Worm (Caenorhabditis elegans) whole organism, L1 larva: Measurements from ENCODE around the gene F15B9.8.
A peak's percentile ranks its signal among the peaks of the same experiment; 100 is the strongest.

Source experiments
- Y116A8C.19 ChIP-seq: sonication (generic microtip); optimal IDR thresholded peaks from 2 replicates; lab custom pipeline; 2016; ENCODE audit warnings: missing compliant biosample characterization, missing genetic modification characterization, borderline replicate concordance
- aha-1 ChIP-seq: fragments of 150-350 bp; optimal IDR thresholded peaks from 2 replicates; lab custom pipeline; 2014; ENCODE audit warnings: missing biosample characterization, missing genetic modification characterization
- aly-2 ChIP-seq: fragments of 150-350 bp; optimal IDR thresholded peaks from 2 replicates; lab custom pipeline; 2014; ENCODE audit warnings: missing biosample characterization, missing genetic modification characterization
- ama-1 ChIP-seq: fragments of 150-350 bp; optimal IDR thresholded peaks from 2 replicates; lab custom pipeline; 2014
- blmp-1 ChIP-seq: fragments of 150-350 bp; optimal IDR thresholded peaks from 2 replicates; lab custom pipeline; 2014; ENCODE audit warnings: missing biosample characterization, missing genetic modification characterization
- ceh-82 ChIP-seq, 3 experiments: fragments of 150-350 bp in 1 of 3; sonication (generic microtip) in 2 of 3; optimal IDR thresholded peaks; 2 replicates each; lab custom pipeline; 2014 to 2017; ENCODE audit warnings: missing biosample characterization in 3 of 3, missing genetic modification characterization in 3 of 3
- ceh-90 ChIP-seq: sonication (generic microtip); optimal IDR thresholded peaks from 2 replicates; lab custom pipeline; 2016; ENCODE audit warnings: missing genetic modification characterization, missing compliant biosample characterization
- dpl-1 ChIP-seq, 3 experiments: fragments of 150-350 bp in 2 of 3; sonication (generic microtip) in 1 of 3; optimal IDR thresholded peaks; 2 replicates each; lab custom pipeline; 2014 to 2017; ENCODE audit warnings: missing biosample characterization in 3 of 3, missing genetic modification characterization in 3 of 3, missing genetic modification reagents in 3 of 3
- dsc-1 ChIP-seq: sonication (generic microtip); optimal IDR thresholded peaks from 2 replicates; lab custom pipeline; 2016; ENCODE audit warnings: mild to moderate bottlenecking, missing genetic modification characterization, missing compliant biosample characterization
- efl-1 ChIP-seq, 4 experiments: fragments of 150-350 bp; optimal IDR thresholded peaks in 3 of 4; peaks in 1 of 4; 1 replicate in 1 of 4; 2 replicates in 3 of 4; lab custom pipeline; 2014; ENCODE audit warnings: missing biosample characterization in 2 of 4, missing genetic modification characterization in 2 of 4, missing genetic modification reagents in 2 of 4
- efl-3 ChIP-seq: fragments of 200-800 bp; sonication (Bioruptor generic); optimal IDR thresholded peaks from 2 replicates; lab custom pipeline; 2018; ENCODE audit warnings: mild to moderate bottlenecking, missing genetic modification characterization, missing compliant biosample characterization
- egl-27 ChIP-seq, 2 experiments: fragments of 150-350 bp in 1 of 2; sonication (generic microtip); optimal IDR thresholded peaks; 3 replicates each; lab custom pipeline; 2017 to 2018; ENCODE audit warnings: missing biosample characterization in 2 of 2, missing genetic modification characterization in 2 of 2, missing genetic modification reagents in 2 of 2
- elt-2 ChIP-seq: sonication (generic microtip); optimal IDR thresholded peaks from 2 replicates; lab custom pipeline; 2016; ENCODE audit warnings: missing genetic modification characterization, mild to moderate bottlenecking, inconsistent platforms, missing compliant biosample characterization, missing genetic modification reagents
- elt-3 ChIP-seq, 6 experiments: fragments of 150-350 bp in 1 of 6; sonication (generic microtip); optimal IDR thresholded peaks; 2 replicates each; lab custom pipeline; 2017 to 2018; ENCODE audit warnings: missing biosample characterization in 6 of 6, missing genetic modification characterization in 6 of 6, inconsistent platforms in 1 of 6
- ets-5 ChIP-seq: fragments of 200-800 bp; sonication (Bioruptor generic); IDR thresholded peaks from 2 replicates; pipeline ENCODE4 v1.3.6; 2022; ENCODE audit warnings: missing genetic modification characterization, missing compliant biosample characterization
- fkh-10 ChIP-seq: sonication (generic microtip); optimal IDR thresholded peaks from 2 replicates; lab custom pipeline; 2017; ENCODE audit warnings: missing biosample characterization, missing genetic modification reagents, missing genetic modification characterization
- fkh-8 ChIP-seq: sonication (generic microtip); optimal IDR thresholded peaks from 2 replicates; lab custom pipeline; 2016; ENCODE audit warnings: mild to moderate bottlenecking, missing genetic modification characterization, missing compliant biosample characterization
- fos-1 ChIP-seq: fragments of 150-350 bp; optimal IDR thresholded peaks from 2 replicates; lab custom pipeline; 2014; ENCODE audit warnings: missing biosample characterization, missing genetic modification characterization
- hlh-4 ChIP-seq: sonication (generic microtip); optimal IDR thresholded peaks from 2 replicates; lab custom pipeline; 2016; ENCODE audit warnings: mild to moderate bottlenecking, missing genetic modification characterization, missing compliant biosample characterization
- irx-1 ChIP-seq: sonication (generic microtip); optimal IDR thresholded peaks from 2 replicates; lab custom pipeline; 2016; ENCODE audit warnings: missing genetic modification characterization, missing compliant biosample characterization
- jun-1 ChIP-seq: fragments of 150-350 bp; optimal IDR thresholded peaks from 2 replicates; lab custom pipeline; 2014; ENCODE audit warnings: missing biosample characterization, missing genetic modification reagents, missing genetic modification characterization
- lin-13 ChIP-seq: fragments of 150-350 bp; optimal IDR thresholded peaks from 2 replicates; lab custom pipeline; 2014; ENCODE audit warnings: missing biosample characterization, missing genetic modification reagents, missing genetic modification characterization
- lin-14 ChIP-seq: fragments of 200-800 bp; sonication (Bioruptor generic); optimal IDR thresholded peaks from 2 replicates; lab custom pipeline; 2018; ENCODE audit warnings: mild to moderate bottlenecking, missing genetic modification characterization, moderate library complexity, missing compliant biosample characterization
- lin-35 ChIP-seq, 2 experiments: fragments of 150-350 bp; optimal IDR thresholded peaks; 2 replicates each; lab custom pipeline; 2014; ENCODE audit warnings: missing biosample characterization in 2 of 2, missing genetic modification characterization in 2 of 2, missing genetic modification reagents in 2 of 2
- lir-3 ChIP-seq: sonication (generic microtip); optimal IDR thresholded peaks from 2 replicates; lab custom pipeline; 2016; ENCODE audit warnings: mild to moderate bottlenecking, missing genetic modification characterization, moderate library complexity, missing compliant biosample characterization; ENCODE audit not compliant: poor library complexity
- lsy-2 ChIP-seq, 2 experiments: fragments of 150-350 bp; optimal IDR thresholded peaks; 2 replicates each; lab custom pipeline; 2014; ENCODE audit warnings: missing biosample characterization in 2 of 2, missing genetic modification characterization in 2 of 2
- mdl-1 ChIP-seq, 2 experiments: fragments of 150-350 bp; optimal IDR thresholded peaks; 2 replicates each; lab custom pipeline; 2014 to 2017; ENCODE audit warnings: missing biosample characterization in 2 of 2, missing genetic modification characterization in 2 of 2, inconsistent platforms in 1 of 2
- mep-1 ChIP-seq: fragments of 150-350 bp; optimal IDR thresholded peaks from 2 replicates; lab custom pipeline; 2014; ENCODE audit warnings: missing biosample characterization, missing genetic modification characterization
- nhr-12 ChIP-seq: sonication (generic microtip); optimal IDR thresholded peaks from 2 replicates; lab custom pipeline; 2017; ENCODE audit warnings: missing biosample characterization, missing genetic modification characterization
- nhr-19 ChIP-seq: fragments of 200-800 bp; sonication (Bioruptor generic); conservative IDR thresholded peaks from 2 replicates; pipeline ENCODE4 v1.3.6; 2022; ENCODE audit warnings: missing genetic modification characterization, missing compliant biosample characterization
- nhr-20 ChIP-seq: sonication (generic microtip); optimal IDR thresholded peaks from 2 replicates; lab custom pipeline; 2016; ENCODE audit warnings: mild to moderate bottlenecking, missing genetic modification characterization, missing compliant biosample characterization
- nhr-47 ChIP-seq: sonication (generic microtip); optimal IDR thresholded peaks from 2 replicates; lab custom pipeline; 2016; ENCODE audit warnings: mild to moderate bottlenecking, missing genetic modification characterization, moderate library complexity, missing compliant biosample characterization
- nhr-71 ChIP-seq: sonication (generic microtip); optimal IDR thresholded peaks from 2 replicates; lab custom pipeline; 2016; ENCODE audit warnings: mild to moderate bottlenecking, missing genetic modification characterization, moderate library complexity, missing compliant biosample characterization
- nhr-76 ChIP-seq: sonication (generic microtip); optimal IDR thresholded peaks from 2 replicates; lab custom pipeline; 2017; ENCODE audit warnings: missing biosample characterization, missing genetic modification characterization
- nhr-77 ChIP-seq: fragments of 150-350 bp; optimal IDR thresholded peaks from 2 replicates; lab custom pipeline; 2014; ENCODE audit warnings: missing biosample characterization, missing genetic modification characterization
- nhr-85 ChIP-seq: sonication (generic microtip); peaks from one replicate; lab custom pipeline; 2016; ENCODE audit warnings: missing genetic modification characterization, inconsistent platforms, missing compliant biosample characterization
- nhr-90 ChIP-seq: sonication (generic microtip); optimal IDR thresholded peaks from 2 replicates; lab custom pipeline; 2016; ENCODE audit warnings: mild to moderate bottlenecking, missing genetic modification characterization, missing compliant biosample characterization; ENCODE audit not compliant: poor library complexity
- pax-3 ChIP-seq: fragments of 200-800 bp; sonication (Bioruptor generic); optimal IDR thresholded peaks from 2 replicates; lab custom pipeline; 2018; ENCODE audit warnings: mild to moderate bottlenecking, missing genetic modification characterization, moderate library complexity, missing compliant biosample characterization
- rnt-1 ChIP-seq: sonication (generic microtip); optimal IDR thresholded peaks from 2 replicates; lab custom pipeline; 2016; ENCODE audit warnings: mild to moderate bottlenecking, missing genetic modification characterization, moderate library complexity, missing compliant biosample characterization
- snpc-4 ChIP-seq: fragments of 150-350 bp; optimal IDR thresholded peaks from 2 replicates; lab custom pipeline; 2014; ENCODE audit warnings: missing biosample characterization, missing genetic modification characterization
- snu-23 ChIP-seq: sonication (generic microtip); optimal IDR thresholded peaks from 2 replicates; lab custom pipeline; 2016; ENCODE audit warnings: missing genetic modification characterization, missing compliant biosample characterization
- sup-37 ChIP-seq: fragments of 200-800 bp; sonication (Bioruptor generic); optimal IDR thresholded peaks from 2 replicates; lab custom pipeline; 2018; ENCODE audit warnings: mild to moderate bottlenecking, missing genetic modification characterization, missing compliant biosample characterization
- swsn-7 ChIP-seq: sonication (generic microtip); optimal IDR thresholded peaks from 2 replicates; lab custom pipeline; 2016; ENCODE audit warnings: missing genetic modification characterization, missing compliant biosample characterization
- tbx-2 ChIP-seq: sonication (generic microtip); optimal IDR thresholded peaks from 2 replicates; lab custom pipeline; 2016; ENCODE audit warnings: missing genetic modification characterization, missing compliant biosample characterization
- unc-130 ChIP-seq: fragments of 150-350 bp; optimal IDR thresholded peaks from 2 replicates; lab custom pipeline; 2017; ENCODE audit warnings: missing biosample characterization, missing genetic modification characterization, inconsistent platforms
- unc-86 ChIP-seq: sonication (generic microtip); optimal IDR thresholded peaks from 2 replicates; lab custom pipeline; 2016; ENCODE audit warnings: missing genetic modification characterization, missing compliant biosample characterization
- unc-98 ChIP-seq: fragments of 200-800 bp; sonication (Bioruptor generic); IDR thresholded peaks from 2 replicates; pipeline ENCODE4 v1.3.6; 2022; ENCODE audit warnings: missing genetic modification characterization, missing compliant biosample characterization
- vab-15 ChIP-seq: sonication (generic microtip); optimal IDR thresholded peaks from 2 replicates; lab custom pipeline; 2017; ENCODE audit warnings: missing genotype, mild to moderate bottlenecking, missing genetic modification characterization, missing compliant biosample characterization
- xbp-1 ChIP-seq: sonication (generic microtip); optimal IDR thresholded peaks from 2 replicates; lab custom pipeline; 2016; ENCODE audit warnings: missing genetic modification characterization, missing compliant biosample characterization
- zip-4 ChIP-seq: fragments of 200-800 bp; sonication (Bioruptor generic); optimal IDR thresholded peaks from 2 replicates; lab custom pipeline; 2018; ENCODE audit warnings: mild to moderate bottlenecking, missing genetic modification characterization, moderate library complexity, missing compliant biosample characterization
- ztf-11 ChIP-seq, 2 experiments: sonication (generic microtip); optimal IDR thresholded peaks; 2 replicates each; lab custom pipeline; 2016 to 2017; ENCODE audit warnings: missing genetic modification characterization in 2 of 2, missing biosample characterization in 1 of 2, missing compliant biosample characterization in 1 of 2
- ztf-4 ChIP-seq: fragments of 150-350 bp; optimal IDR thresholded peaks from 2 replicates; lab custom pipeline; 2014; ENCODE audit warnings: missing biosample characterization, missing genetic modification characterization

Gene F15B9.8

DNA sequence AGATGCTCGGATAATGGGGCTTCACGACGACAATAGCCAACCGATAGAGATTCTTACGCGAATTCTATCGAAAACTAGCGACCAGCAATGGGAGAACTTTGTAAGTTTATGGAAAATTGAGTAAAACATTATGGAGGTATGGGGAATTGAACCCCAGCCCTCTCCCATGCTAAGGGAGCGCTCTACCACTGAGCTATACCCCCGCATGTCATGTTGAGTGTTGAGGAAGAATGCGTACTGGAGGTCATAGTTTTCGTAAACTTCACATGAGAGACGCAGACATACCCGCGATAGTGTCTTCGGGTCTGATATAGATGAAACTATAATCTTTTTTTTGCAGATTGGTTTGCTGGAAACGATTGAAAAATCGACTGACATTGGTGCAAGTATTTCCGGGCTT lies 15.0 kb downstream of the F15B9.8 start:
- TF ChIP-seq fkh-10 (GFP tag; lab: Kevin White, UChicago) (peak; percentile 14), aly-2 (peak; percentile 79), Y116A8C.19 (tag; lab: Kevin White, UChicago) (no peak), efl-3 (GFP tag; lab: Kevin White, UChicago) (no peak), lin-14 (GFP tag; lab: Kevin White, UChicago) (peak; percentile 69), ztf-4 (tag; lab: Kevin White, UChicago) (no peak), tbx-2 (tag; lab: Kevin White, UChicago) (peak; percentile 32), dsc-1 (tag; lab: Kevin White, UChicago) (peak; percentile 32), rnt-1 (tag; lab: Kevin White, UChicago) (peak; percentile 75), lsy-2 (tag; optimal IDR thresholded peaks at IDR 0.05; lab: Kevin White, UChicago) (peak; percentile 47 to 70), dpl-1 (GFP tag; optimal IDR thresholded peaks at IDR 0.05; lab: Kevin White, UChicago) (peak in 2 of 3 experiments; percentile 47 to 67), nhr-90 (peak; percentile 55), unc-130 (tag; lab: Kevin White, UChicago) (peak; percentile 59), ceh-90 (tag; lab: Kevin White, UChicago) (no peak), ceh-82 (tag; optimal IDR thresholded peaks at IDR 0.05; lab: Kevin White, UChicago) (peak; percentile 20 to 58 (median 54)), vab-15 (tag; lab: Kevin White, UChicago) (peak; percentile 41), pax-3 (peak; percentile 71), egl-27 (tag; optimal IDR thresholded peaks at IDR 0.05; lab: Kevin White, UChicago) (peak in 1 of 2 experiments; percentile 42), fkh-8 (peak; percentile 62), snpc-4 (tag; lab: Kevin White, UChicago) (peak; percentile 58), mdl-1 (tag; optimal IDR thresholded peaks at IDR 0.05; lab: Kevin White, UChicago) (peak in 1 of 2 experiments; percentile 74), ets-5 (GFP tag; lab: Robert Waterston, UW) (no peak), xbp-1 (tag; lab: Kevin White, UChicago) (peak; percentile 38), hlh-4 (tag; lab: Kevin White, UChicago) (no peak), nhr-12 (tag; lab: Kevin White, UChicago) (no peak), unc-98 (GFP tag; lab: Robert Waterston, UW) (no peak), lin-35 (GFP tag; optimal IDR thresholded peaks at IDR 0.05; lab: Kevin White, UChicago) (peak; percentile 52 to 82), nhr-71 (peak; percentile 74), nhr-85 (tag; lab: Kevin White, UChicago) (peak; percentile 74), nhr-76 (tag; lab: Kevin White, UChicago) (no peak), elt-2 (tag; lab: Kevin White, UChicago) (peak; percentile 28), swsn-7 (tag; lab: Kevin White, UChicago) (peak; percentile 58), elt-3 (tag; optimal IDR thresholded peaks at IDR 0.05; lab: Kevin White, UChicago) (peak in 4 of 6 experiments; percentile 23 to 47 (median 44)), jun-1 (tag; lab: Kevin White, UChicago) (peak; percentile 41), irx-1 (tag; lab: Kevin White, UChicago) (peak; percentile 50), fos-1 (tag; lab: Kevin White, UChicago) (peak; percentile 66), unc-86 (tag; lab: Kevin White, UChicago) (peak; percentile 1), ama-1 (lab: Kevin White, UChicago) (no peak), nhr-20 (tag; lab: Kevin White, UChicago) (peak; percentile 74), ztf-11 (tag; optimal IDR thresholded peaks at IDR 0.05; lab: Kevin White, UChicago) (peak in 1 of 2 experiments; percentile 5), zip-4 (GFP tag; lab: Kevin White, UChicago) (peak; percentile 15), nhr-19 (GFP tag; lab: Robert Waterston, UW) (peak; percentile 76), snu-23 (GFP tag; lab: Kevin White, UChicago) (peak; percentile 85), aha-1 (tag; lab: Kevin White, UChicago) (no peak), mep-1 (tag; lab: Kevin White, UChicago) (peak; percentile 67), sup-37 (GFP tag; lab: Kevin White, UChicago) (no peak), lin-13 (GFP tag; lab: Kevin White, UChicago) (peak; percentile 43), lir-3 (tag; lab: Kevin White, UChicago) (peak; percentile 34), blmp-1 (peak; percentile 18), efl-1 (optimal IDR thresholded peaks at IDR 0.05; lab: Kevin White, UChicago) (peak; percentile 50 to 56), efl-1 (GFP tag; optimal IDR thresholded peaks at IDR 0.05 in 1 of 2; lab: Kevin White, UChicago) (peak; percentile 28 to 94), nhr-47 (tag; lab: Kevin White, UChicago) (peak; percentile 75), nhr-77 (tag; lab: Kevin White, UChicago) (no peak)
